Worm (Caenorhabditis elegans): ENCODE measurements around the gene F59F3.6.

ce11 chrX:11031869-11032268 lies 32.8 kb upstream of the F59F3.6 start:
- TF ChIP-seq mdl-1 (tag; optimal IDR thresholded peaks at IDR 0.05) (no peak), egl-27 (tag; optimal IDR thresholded peaks at IDR 0.05) (no peak)

Measured in whole organism, L1 larva.